Fruit fly (Drosophila melanogaster) whole organism, embryonic: ENCODE results near the gene CG10068.

Source experiments
- CG11696 ChIP-seq: fragments of 200-800 bp; sonication (Bioruptor generic); IDR thresholded peaks from 2 replicates; pipeline ENCODE4 v1.3.6; 2022; ENCODE audit warnings: missing biosample characterization, missing genetic modification characterization
- CG1529 ChIP-seq: fragments of 200-800 bp; sonication (Bioruptor generic); optimal IDR thresholded peaks from 3 replicates; lab custom pipeline; 2018; ENCODE audit warnings: missing biosample characterization, missing genetic modification characterization
- CG15601 ChIP-seq: fragments of 200-800 bp; sonication (Bioruptor generic); optimal IDR thresholded peaks from 3 replicates; lab custom pipeline; 2019; ENCODE audit warnings: missing biosample characterization, mild to moderate bottlenecking, missing genetic modification characterization, moderate library complexity
- CG1602 ChIP-seq: fragments of 200-800 bp; sonication (Bioruptor generic); optimal IDR thresholded peaks from 3 replicates; lab custom pipeline; 2016; ENCODE audit warnings: missing biosample characterization, missing genetic modification characterization
- CG17568 ChIP-seq: fragments of 200-800 bp; sonication (Bioruptor generic); optimal IDR thresholded peaks from 2 replicates; lab custom pipeline; 2018; ENCODE audit warnings: missing biosample characterization, mild to moderate bottlenecking, missing genetic modification characterization, moderate library complexity
- CG2129 ChIP-seq: fragments of 200-800 bp; sonication (Bioruptor generic); IDR thresholded peaks from 2 replicates; pipeline ENCODE4 v1.3.6; 2022; ENCODE audit warnings: missing biosample characterization, missing genetic modification characterization; ENCODE audit not compliant: partially characterized antibody
- CG33557 ChIP-seq: fragments of 200-800 bp; sonication (Bioruptor generic); optimal IDR thresholded peaks from 2 replicates; lab custom pipeline; 2019; ENCODE audit warnings: missing biosample characterization, mild to moderate bottlenecking, missing genetic modification characterization, moderate library complexity
- CG34376 ChIP-seq: fragments of 200-800 bp; sonication (Bioruptor generic); optimal IDR thresholded peaks from 2 replicates; lab custom pipeline; 2018; ENCODE audit warnings: missing biosample characterization, mild to moderate bottlenecking, missing genetic modification characterization
- CG4617 ChIP-seq: fragments of 200-800 bp; sonication (Bioruptor generic); optimal IDR thresholded peaks from 3 replicates; lab custom pipeline; 2016; ENCODE audit warnings: missing biosample characterization, missing genetic modification characterization, borderline replicate concordance
- CG5180 ChIP-seq: fragments of 200-800 bp; sonication (Bioruptor generic); optimal IDR thresholded peaks from 3 replicates; lab custom pipeline; 2017; ENCODE audit warnings: missing biosample characterization, missing genetic modification characterization, mild to moderate bottlenecking, moderate library complexity, missing genetic modification reagents
- CG6689 ChIP-seq: fragments of 200-800 bp; sonication (Bioruptor generic); IDR thresholded peaks from 2 replicates; pipeline ENCODE4 v1.3.6; 2022; ENCODE audit warnings: missing biosample characterization, missing genetic modification characterization
- CG7556 ChIP-seq: fragments of 200-800 bp; sonication (Bioruptor generic); optimal IDR thresholded peaks from 2 replicates; lab custom pipeline; 2017; ENCODE audit warnings: missing biosample characterization, mild to moderate bottlenecking, missing genetic modification characterization
- CG7963 ChIP-seq: fragments of 200-800 bp; sonication (Bioruptor generic); IDR thresholded peaks from 3 replicates; pipeline ENCODE4 v1.3.6; 2022; ENCODE audit warnings: missing biosample characterization, missing genetic modification characterization; ENCODE audit not compliant: partially characterized antibody
- CG8478 ChIP-seq: fragments of >200 bp; optimal IDR thresholded peaks from 2 replicates; lab custom pipeline; 2018
- CTCF ChIP-seq: fragments of 200-800 bp; sonication (Bioruptor generic); optimal IDR thresholded peaks from 2 replicates; lab custom pipeline; 2017; ENCODE audit warnings: missing biosample characterization, mild to moderate bottlenecking, missing genetic modification characterization, moderate library complexity
- CkIIα-i1 ChIP-seq: fragments of 200-800 bp; sonication (Bioruptor generic); IDR thresholded peaks from 2 replicates; pipeline ENCODE4 v1.3.6; 2022; ENCODE audit warnings: missing biosample characterization, missing genetic modification characterization
- CrebB ChIP-seq: fragments of 200-800 bp; sonication (Bioruptor generic); optimal IDR thresholded peaks from 3 replicates; lab custom pipeline; 2018; ENCODE audit warnings: missing biosample characterization, mild to moderate bottlenecking, missing genetic modification characterization
- Dfd ChIP-seq, 2 experiments: fragments of >200 bp; optimal IDR thresholded peaks; 2 replicates each; lab custom pipeline; 2017; ENCODE audit warnings: missing biosample characterization in 2 of 2, missing genetic modification characterization in 2 of 2
- Dll ChIP-seq: fragments of 200-800 bp; sonication (Bioruptor generic); IDR thresholded peaks from 4 replicates; pipeline ENCODE4 v1.3.6; 2022; ENCODE audit warnings: missing biosample characterization, missing genetic modification characterization; ENCODE audit not compliant: partially characterized antibody
- Ets97D ChIP-seq: fragments of 200-800 bp; sonication (Bioruptor generic); optimal IDR thresholded peaks from 3 replicates; lab custom pipeline; 2016; ENCODE audit warnings: missing biosample characterization, missing genetic modification characterization
- Fer1 ChIP-seq: fragments of 200-800 bp; sonication (Bioruptor generic); optimal IDR thresholded peaks from 2 replicates; lab custom pipeline; 2017; ENCODE audit warnings: missing biosample characterization, mild to moderate bottlenecking, missing genetic modification characterization
- HHEX ChIP-seq: fragments of 200-800 bp; sonication (Bioruptor generic); optimal IDR thresholded peaks from 3 replicates; lab custom pipeline; 2017; ENCODE audit warnings: missing biosample characterization, mild to moderate bottlenecking, missing genetic modification characterization, missing genetic modification reagents
- Hsf ChIP-seq: fragments of 200-800 bp; sonication (Bioruptor generic); optimal IDR thresholded peaks from 3 replicates; lab custom pipeline; 2016; ENCODE audit warnings: missing biosample characterization, missing genetic modification characterization
- NK7.1 ChIP-seq: fragments of 200-800 bp; sonication (Bioruptor generic); optimal IDR thresholded peaks from 3 replicates; lab custom pipeline; 2016; ENCODE audit warnings: missing biosample characterization, missing genetic modification characterization
- Nf-YA ChIP-seq: fragments of 200-800 bp; sonication (Bioruptor generic); IDR thresholded peaks from 2 replicates; pipeline ENCODE4 v1.3.6; 2022; ENCODE audit warnings: missing biosample characterization, missing genetic modification characterization
- Ssrp ChIP-seq: fragments of 200-800 bp; sonication (Bioruptor generic); optimal IDR thresholded peaks from 2 replicates; lab custom pipeline; 2018; ENCODE audit warnings: missing biosample characterization, mild to moderate bottlenecking, missing genetic modification characterization, moderate library complexity
- Usf ChIP-seq: fragments of 200-800 bp; sonication (Bioruptor generic); optimal IDR thresholded peaks from 2 replicates; lab custom pipeline; 2017; ENCODE audit warnings: missing genotype, missing biosample characterization, missing genetic modification characterization
- Xrp1 ChIP-seq: fragments of 200-800 bp; sonication (Bioruptor generic); IDR thresholded peaks from 2 replicates; pipeline ENCODE4 v1.3.6; 2022; ENCODE audit warnings: missing biosample characterization, missing genetic modification characterization
- amos ChIP-seq: fragments of 200-800 bp; sonication (Bioruptor generic); IDR thresholded peaks from 2 replicates; pipeline ENCODE4 v1.3.6; 2022; ENCODE audit warnings: missing biosample characterization, missing genetic modification characterization; ENCODE audit not compliant: partially characterized antibody
- cad ChIP-seq: fragments of >200 bp; optimal IDR thresholded peaks from 2 replicates; lab custom pipeline; 2017; ENCODE audit warnings: missing biosample characterization, missing genetic modification characterization
- cas ChIP-seq: fragments of 200-800 bp; sonication (Bioruptor generic); IDR thresholded peaks from 2 replicates; pipeline ENCODE4 v1.3.6; 2022; ENCODE audit warnings: missing biosample characterization, missing genetic modification characterization
- danr ChIP-seq: fragments of 200-800 bp; sonication (Bioruptor generic); IDR thresholded peaks from 2 replicates; pipeline ENCODE4 v1.3.6; 2022; ENCODE audit warnings: missing biosample characterization, missing genetic modification characterization
- dmrt99B ChIP-seq: fragments of 200-800 bp; sonication (Bioruptor generic); optimal IDR thresholded peaks from 2 replicates; lab custom pipeline; 2018; ENCODE audit warnings: missing biosample characterization, mild to moderate bottlenecking, missing genetic modification characterization, moderate library complexity
- eve ChIP-seq, 2 experiments: fragments of >200 bp; optimal IDR thresholded peaks; 2 replicates each; lab custom pipeline; 2017; ENCODE audit warnings: missing biosample characterization in 2 of 2, missing genetic modification characterization in 2 of 2
- exex ChIP-seq: fragments of 200-800 bp; sonication (Bioruptor generic); optimal IDR thresholded peaks from 4 replicates; lab custom pipeline; 2018; ENCODE audit warnings: missing biosample characterization, mild to moderate bottlenecking, missing genetic modification characterization, moderate library complexity
- fd64A ChIP-seq: fragments of 200-800 bp; sonication (Bioruptor generic); optimal IDR thresholded peaks from 3 replicates; lab custom pipeline; 2018; ENCODE audit warnings: missing biosample characterization, mild to moderate bottlenecking, missing genetic modification characterization
- fd96Cb ChIP-seq: fragments of 200-800 bp; sonication (Bioruptor generic); optimal IDR thresholded peaks from 2 replicates; lab custom pipeline; 2018; ENCODE audit warnings: missing biosample characterization, mild to moderate bottlenecking, missing genetic modification characterization, moderate library complexity
- grn ChIP-seq: fragments of 200-800 bp; sonication (Bioruptor generic); optimal IDR thresholded peaks from 3 replicates; lab custom pipeline; 2017; ENCODE audit warnings: missing biosample characterization, missing genetic modification characterization
- gro ChIP-seq: fragments of 200-800 bp; sonication (Bioruptor generic); optimal IDR thresholded peaks from 2 replicates; lab custom pipeline; 2016; ENCODE audit warnings: missing biosample characterization, missing genetic modification characterization
- jing ChIP-seq: fragments of 200-800 bp; sonication (Bioruptor generic); optimal IDR thresholded peaks from 2 replicates; lab custom pipeline; 2018; ENCODE audit warnings: missing biosample characterization, mild to moderate bottlenecking, missing genetic modification characterization
- jumu ChIP-seq: fragments of 200-800 bp; sonication (Bioruptor generic); optimal IDR thresholded peaks from 3 replicates; lab custom pipeline; 2016; ENCODE audit warnings: missing biosample characterization, missing genetic modification characterization
- knrl ChIP-seq: fragments of 200-800 bp; sonication (Bioruptor generic); IDR thresholded peaks from 3 replicates; pipeline ENCODE4 v1.3.6; 2022; ENCODE audit warnings: missing biosample characterization, missing genetic modification characterization; ENCODE audit not compliant: partially characterized antibody
- lilli ChIP-seq: fragments of 200-800 bp; sonication (Bioruptor generic); optimal IDR thresholded peaks from 3 replicates; lab custom pipeline; 2016; ENCODE audit warnings: missing biosample characterization, missing genetic modification characterization
- lov ChIP-seq, 2 experiments: fragments of 200-800 bp in 1 of 2; fragments of >200 bp in 1 of 2; sonication (Bioruptor generic) in 1 of 2; IDR thresholded peaks in 1 of 2; optimal IDR thresholded peaks in 1 of 2; 2 replicates in 1 of 2; 3 replicates in 1 of 2; pipeline versions ENCODE4 v1.3.6 to Lab custom; 2017 to 2022; ENCODE audit warnings: missing biosample characterization in 1 of 2, missing genetic modification characterization in 1 of 2
- luna ChIP-seq: fragments of 200-800 bp; sonication (Bioruptor generic); optimal IDR thresholded peaks from 2 replicates; lab custom pipeline; 2016; ENCODE audit warnings: missing biosample characterization, missing genetic modification characterization
- sob ChIP-seq: fragments of 200-800 bp; sonication (Bioruptor generic); IDR thresholded peaks from 2 replicates; pipeline ENCODE4 v1.3.6; 2022; ENCODE audit warnings: missing biosample characterization, missing genetic modification characterization
- sqz ChIP-seq: fragments of 200-800 bp; sonication (Bioruptor generic); optimal IDR thresholded peaks from 3 replicates; lab custom pipeline; 2018; ENCODE audit warnings: missing biosample characterization, mild to moderate bottlenecking, missing genetic modification characterization
- tio ChIP-seq: fragments of 200-800 bp; sonication (Bioruptor generic); optimal IDR thresholded peaks from 2 replicates; lab custom pipeline; 2017; ENCODE audit warnings: missing biosample characterization, missing genetic modification characterization, inconsistent platforms
- z ChIP-seq: fragments of 200-800 bp; sonication (Bioruptor generic); IDR thresholded peaks from 3 replicates; pipeline ENCODE4 v1.3.6; 2022; ENCODE audit warnings: missing biosample characterization, missing genetic modification characterization
- zen ChIP-seq: fragments of 200-800 bp; sonication (Bioruptor generic); optimal IDR thresholded peaks from 3 replicates; lab custom pipeline; 2018; ENCODE audit warnings: missing biosample characterization, mild to moderate bottlenecking, missing genetic modification characterization, moderate library complexity

CG10068 gene

dm6 chr3R:7108589-7109312 lies 19.1 kb downstream of the CG10068 start (continued):
- TF ChIP-seq CkIIα-i1 (GFP tag; lab: Robert Waterston, UW) = no peak
- TF ChIP-seq exex (tag; lab: Kevin White, UChicago) = peak; percentile 34
- TF ChIP-seq CG4617 (GFP tag; lab: Kevin White, UChicago) = peak; percentile 91
- peak; percentile 98 for TF ChIP-seq Ssrp (tag; lab: Kevin White, UChicago)
- peak; percentile 50 for TF ChIP-seq CTCF
- peak; percentile 85 for TF ChIP-seq lilli
- TF ChIP-seq CG8478 (lab: Kevin White, UChicago) = no peak
- TF ChIP-seq cas (GFP tag; lab: Robert Waterston, UW) = no peak
- TF ChIP-seq CG7963 (GFP tag; lab: Robert Waterston, UW) = no peak
- no peak for TF ChIP-seq sob (GFP tag; lab: Robert Waterston, UW)
- TF ChIP-seq dmrt99B = peak; percentile 98
- no peak for TF ChIP-seq Dfd (GFP tag; optimal IDR thresholded peaks at IDR 0.05; lab: Kevin White, UChicago)
- TF ChIP-seq Hsf = peak; percentile 94
- peak; percentile 90 for TF ChIP-seq CG7556
- peak; percentile 58 for TF ChIP-seq grn
- no peak for TF ChIP-seq Dll (GFP tag; lab: Robert Waterston, UW)
- TF ChIP-seq knrl = no peak
- no peak for TF ChIP-seq luna (GFP tag; lab: Kevin White, UChicago)
- peak; percentile 66 for TF ChIP-seq Ets97D (GFP tag; lab: Kevin White, UChicago)
- TF ChIP-seq gro (GFP tag; lab: Kevin White, UChicago) = no peak
- TF ChIP-seq HHEX = peak; percentile 85
- no peak for TF ChIP-seq cad
- TF ChIP-seq sqz (GFP tag; lab: Kevin White, UChicago) = peak; percentile 93
- peak; percentile 90 for TF ChIP-seq CrebB (tag; lab: Kevin White, UChicago)
- TF ChIP-seq danr (GFP tag; lab: Robert Waterston, UW) = no peak
- no peak for TF ChIP-seq CG2129 (GFP tag; lab: Robert Waterston, UW)
- TF ChIP-seq CG17568 (GFP tag; lab: Kevin White, UChicago) = peak; percentile 87
- TF ChIP-seq z = no peak
- no peak for TF ChIP-seq jing (GFP tag; lab: Kevin White, UChicago)
- TF ChIP-seq CG34376 = peak; percentile 5
- TF ChIP-seq CG5180 (GFP tag; lab: Kevin White, UChicago) = peak; percentile 86
- peak; percentile 99 for TF ChIP-seq CG33557
- TF ChIP-seq fd64A (GFP tag; lab: Kevin White, UChicago) = peak; percentile 92
- no peak for TF ChIP-seq amos
- TF ChIP-seq NK7.1 (GFP tag; lab: Kevin White, UChicago) = peak; percentile 88
- TF ChIP-seq Nf-YA (GFP tag; lab: Robert Waterston, UW) = no peak
- no peak for TF ChIP-seq CG11696
- TF ChIP-seq Usf (GFP tag; lab: Kevin White, UChicago) = peak; percentile 77
- no peak for TF ChIP-seq Xrp1 (GFP tag; lab: Robert Waterston, UW)
- no peak for TF ChIP-seq lov (optimal IDR thresholded peaks at IDR 0.05; lab: Kevin White, UChicago)
- no peak for TF ChIP-seq lov (GFP tag; IDR thresholded peaks at IDR 0.05; lab: Robert Waterston, UW)
- peak; percentile 98 for TF ChIP-seq zen (tag; lab: Kevin White, UChicago)
- TF ChIP-seq eve (GFP tag; optimal IDR thresholded peaks at IDR 0.05; lab: Kevin White, UChicago) = peak in 1 of 2 experiments; percentile 52
- TF ChIP-seq fd96Cb (tag; lab: Kevin White, UChicago) = peak; percentile 97
- TF ChIP-seq Fer1 (GFP tag; lab: Kevin White, UChicago) = peak; percentile 63
- TF ChIP-seq CG6689 = no peak
- TF ChIP-seq tio (GFP tag; lab: Kevin White, UChicago) = peak; percentile 92
- TF ChIP-seq jumu (GFP tag; lab: Kevin White, UChicago) = peak; percentile 87
- TF ChIP-seq CG15601 = peak; percentile 98
- peak; percentile 97 for TF ChIP-seq CG1529 (GFP tag; lab: Kevin White, UChicago)
- peak; percentile 96 for TF ChIP-seq CG1602 (GFP tag; lab: Kevin White, UChicago)
